Worm (Caenorhabditis elegans): ENCODE results near the gene C03A3.2.

DNA sequence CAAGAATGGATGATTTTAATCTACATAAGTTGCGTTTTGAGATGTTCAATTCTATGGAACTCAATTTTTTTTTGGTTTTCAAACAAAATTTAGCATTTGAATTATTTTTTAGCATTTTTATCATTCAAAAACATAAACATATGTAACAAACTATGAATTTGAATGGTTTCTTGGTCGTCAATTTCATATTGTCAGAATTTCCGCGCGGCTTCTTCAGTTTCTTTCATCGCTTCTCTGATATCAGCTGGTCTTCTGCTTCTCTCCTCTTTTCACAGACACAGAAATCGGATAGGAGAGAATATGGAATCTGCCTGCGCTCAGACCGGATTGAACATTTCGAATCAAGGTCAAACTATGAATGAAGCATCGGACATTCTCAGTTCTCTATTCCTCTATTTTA lies 4.1 kb downstream of the C03A3.2 start, which contains the start of gene C03A3.9:
- no peak for TF ChIP-seq cnd-1 (tag; optimal IDR thresholded peaks at IDR 0.05)
- TF ChIP-seq elt-3 (tag; optimal IDR thresholded peaks at IDR 0.05), result no peak
- TF ChIP-seq blmp-1 (tag; optimal IDR thresholded peaks at IDR 0.05), result no peak

Measured in whole organism, mixed stage, embryonic.